Worm (Caenorhabditis elegans) whole organism, L1 larva: ENCODE results near the gene mab-5.

Source experiments
- alr-1 ChIP-seq: fragments of 200-800 bp; sonication (Bioruptor generic); optimal IDR thresholded peaks from 2 replicates; lab custom pipeline; 2018; ENCODE audit warnings: borderline replicate concordance, mild to moderate bottlenecking, missing genetic modification characterization, missing compliant biosample characterization
- blmp-1 ChIP-seq: fragments of 150-350 bp; optimal IDR thresholded peaks from 2 replicates; lab custom pipeline; 2014; ENCODE audit warnings: missing biosample characterization, missing genetic modification characterization
- ceh-88 ChIP-seq: fragments of 200-800 bp; sonication (Bioruptor generic); IDR thresholded peaks from 2 replicates; pipeline ENCODE4 v1.3.6; 2022; ENCODE audit warnings: missing genetic modification characterization, missing compliant biosample characterization
- dpl-1 ChIP-seq, 3 experiments: fragments of 150-350 bp in 2 of 3; sonication (generic microtip) in 1 of 3; optimal IDR thresholded peaks; 2 replicates each; lab custom pipeline; 2014 to 2017; ENCODE audit warnings: missing biosample characterization in 3 of 3, missing genetic modification characterization in 3 of 3, missing genetic modification reagents in 3 of 3
- efl-1 ChIP-seq, 4 experiments: fragments of 150-350 bp; optimal IDR thresholded peaks in 3 of 4; peaks in 1 of 4; 1 replicate in 1 of 4; 2 replicates in 3 of 4; lab custom pipeline; 2014; ENCODE audit warnings: missing biosample characterization in 2 of 4, missing genetic modification characterization in 2 of 4, missing genetic modification reagents in 2 of 4
- egl-13 ChIP-seq: sonication (generic microtip); optimal IDR thresholded peaks from 2 replicates; lab custom pipeline; 2016; ENCODE audit warnings: missing genotype, missing genetic modification reagents, missing genetic modification characterization, missing compliant biosample characterization
- egl-27 ChIP-seq, 2 experiments: fragments of 150-350 bp in 1 of 2; sonication (generic microtip); optimal IDR thresholded peaks; 3 replicates each; lab custom pipeline; 2017 to 2018; ENCODE audit warnings: missing biosample characterization in 2 of 2, missing genetic modification characterization in 2 of 2, missing genetic modification reagents in 2 of 2
- fkh-8 ChIP-seq: sonication (generic microtip); optimal IDR thresholded peaks from 2 replicates; lab custom pipeline; 2016; ENCODE audit warnings: mild to moderate bottlenecking, missing genetic modification characterization, missing compliant biosample characterization
- hlh-17 ChIP-seq: fragments of 200-800 bp; sonication (Bioruptor generic); optimal IDR thresholded peaks from 2 replicates; lab custom pipeline; 2018; ENCODE audit warnings: missing genetic modification characterization, mild to moderate bottlenecking, missing compliant biosample characterization, moderate library complexity, borderline replicate concordance
- hlh-4 ChIP-seq: sonication (generic microtip); optimal IDR thresholded peaks from 2 replicates; lab custom pipeline; 2016; ENCODE audit warnings: mild to moderate bottlenecking, missing genetic modification characterization, missing compliant biosample characterization
- isw-1 ChIP-seq: fragments of 200-800 bp; sonication (Bioruptor generic); IDR thresholded peaks from 2 replicates; pipeline ENCODE4 v1.3.6; 2022; ENCODE audit warnings: missing genetic modification characterization, missing compliant biosample characterization
- lin-35 ChIP-seq, 2 experiments: fragments of 150-350 bp; optimal IDR thresholded peaks; 2 replicates each; lab custom pipeline; 2014; ENCODE audit warnings: missing biosample characterization in 2 of 2, missing genetic modification characterization in 2 of 2, missing genetic modification reagents in 2 of 2
- lin-39 ChIP-seq: fragments of 150-350 bp; optimal IDR thresholded peaks from 2 replicates; lab custom pipeline; 2014; ENCODE audit warnings: missing biosample characterization, missing genetic modification reagents, missing genetic modification characterization
- lsy-2 ChIP-seq, 2 experiments: fragments of 150-350 bp; optimal IDR thresholded peaks; 2 replicates each; lab custom pipeline; 2014; ENCODE audit warnings: missing biosample characterization in 2 of 2, missing genetic modification characterization in 2 of 2
- mab-9 ChIP-seq: fragments of 200-800 bp; sonication (Bioruptor generic); IDR thresholded peaks from 2 replicates; pipeline ENCODE4 v1.3.6; 2022; ENCODE audit warnings: missing genetic modification reagents, missing genetic modification characterization, missing compliant biosample characterization
- mef-2 ChIP-seq: fragments of 150-350 bp; optimal IDR thresholded peaks from 2 replicates; lab custom pipeline; 2014; ENCODE audit warnings: missing biosample characterization, missing genetic modification characterization
- mep-1 ChIP-seq: fragments of 150-350 bp; optimal IDR thresholded peaks from 2 replicates; lab custom pipeline; 2014; ENCODE audit warnings: missing biosample characterization, missing genetic modification characterization
- nhr-12 ChIP-seq: sonication (generic microtip); optimal IDR thresholded peaks from 2 replicates; lab custom pipeline; 2017; ENCODE audit warnings: missing biosample characterization, missing genetic modification characterization
- nhr-19 ChIP-seq: fragments of 200-800 bp; sonication (Bioruptor generic); conservative IDR thresholded peaks from 2 replicates; pipeline ENCODE4 v1.3.6; 2022; ENCODE audit warnings: missing genetic modification characterization, missing compliant biosample characterization
- nhr-237 ChIP-seq: fragments of 150-350 bp; optimal IDR thresholded peaks from 2 replicates; lab custom pipeline; 2014; ENCODE audit warnings: missing biosample characterization, missing genetic modification characterization
- nhr-47 ChIP-seq: sonication (generic microtip); optimal IDR thresholded peaks from 2 replicates; lab custom pipeline; 2016; ENCODE audit warnings: mild to moderate bottlenecking, missing genetic modification characterization, moderate library complexity, missing compliant biosample characterization
- nhr-71 ChIP-seq: sonication (generic microtip); optimal IDR thresholded peaks from 2 replicates; lab custom pipeline; 2016; ENCODE audit warnings: mild to moderate bottlenecking, missing genetic modification characterization, moderate library complexity, missing compliant biosample characterization
- nhr-76 ChIP-seq: sonication (generic microtip); optimal IDR thresholded peaks from 2 replicates; lab custom pipeline; 2017; ENCODE audit warnings: missing biosample characterization, missing genetic modification characterization
- nhr-85 ChIP-seq: sonication (generic microtip); peaks from one replicate; lab custom pipeline; 2016; ENCODE audit warnings: missing genetic modification characterization, inconsistent platforms, missing compliant biosample characterization
- pag-3 ChIP-seq: sonication (generic microtip); optimal IDR thresholded peaks from 2 replicates; lab custom pipeline; 2017; ENCODE audit warnings: missing genetic modification characterization, mild to moderate bottlenecking, missing compliant biosample characterization, antibody characterized with exemption, borderline replicate concordance; ENCODE audit not compliant: insufficient read depth
- rnt-1 ChIP-seq: sonication (generic microtip); optimal IDR thresholded peaks from 2 replicates; lab custom pipeline; 2016; ENCODE audit warnings: mild to moderate bottlenecking, missing genetic modification characterization, moderate library complexity, missing compliant biosample characterization
- snpc-4 ChIP-seq: fragments of 150-350 bp; optimal IDR thresholded peaks from 2 replicates; lab custom pipeline; 2014; ENCODE audit warnings: missing biosample characterization, missing genetic modification characterization
- sup-37 ChIP-seq: fragments of 200-800 bp; sonication (Bioruptor generic); optimal IDR thresholded peaks from 2 replicates; lab custom pipeline; 2018; ENCODE audit warnings: mild to moderate bottlenecking, missing genetic modification characterization, missing compliant biosample characterization
- tlp-1 ChIP-seq: fragments of 150-350 bp; optimal IDR thresholded peaks from 2 replicates; lab custom pipeline; 2014; ENCODE audit warnings: missing biosample characterization, missing genetic modification characterization
- unc-30 ChIP-seq: sonication (generic microtip); optimal IDR thresholded peaks from 2 replicates; lab custom pipeline; 2017; ENCODE audit warnings: missing biosample characterization, missing genetic modification characterization
- unc-98 ChIP-seq: fragments of 200-800 bp; sonication (Bioruptor generic); IDR thresholded peaks from 2 replicates; pipeline ENCODE4 v1.3.6; 2022; ENCODE audit warnings: missing genetic modification characterization, missing compliant biosample characterization

Gene mab-5

DNA sequence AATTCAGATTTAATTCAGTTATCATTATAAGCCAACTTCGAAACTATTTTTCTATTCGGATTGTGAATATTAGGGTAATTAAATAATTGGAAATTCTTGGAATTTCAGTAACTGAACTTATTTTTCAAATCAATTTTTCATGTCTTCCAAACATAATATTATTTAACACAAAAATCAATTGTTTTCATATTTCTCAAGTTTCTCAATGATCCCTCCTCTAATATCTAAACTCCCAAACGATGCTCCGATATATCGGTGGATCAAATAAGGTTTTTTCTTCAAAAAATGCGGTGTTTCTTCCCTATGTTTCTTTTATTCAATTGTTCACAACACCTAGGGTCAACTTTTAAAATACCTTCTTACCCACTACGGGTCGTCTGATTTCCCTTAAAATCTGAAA, 33.2 kb upstream of the mab-5 start:
- no peak for TF ChIP-seq efl-1 (optimal IDR thresholded peaks at IDR 0.05; lab: Kevin White, UChicago)
- peak in 1 of 2 experiments; percentile 54 for TF ChIP-seq efl-1 (GFP tag; optimal IDR thresholded peaks at IDR 0.05 in 1 of 2; lab: Kevin White, UChicago)
- no peak for TF ChIP-seq nhr-12
- no peak for TF ChIP-seq nhr-47 (tag; lab: Kevin White, UChicago)
- no peak for TF ChIP-seq egl-27 (tag; optimal IDR thresholded peaks at IDR 0.05; lab: Kevin White, UChicago)
- TF ChIP-seq nhr-19: no peak
- no peak for TF ChIP-seq mef-2 (tag; lab: Kevin White, UChicago)
- no peak for TF ChIP-seq ceh-88 (GFP tag; lab: Robert Waterston, UW)
- no peak for TF ChIP-seq lin-39
- no peak for TF ChIP-seq nhr-76 (tag; lab: Kevin White, UChicago)
- peak in 1 of 3 experiments; percentile 99 for TF ChIP-seq dpl-1 (GFP tag; optimal IDR thresholded peaks at IDR 0.05; lab: Kevin White, UChicago)

ce11 chrIII:7815571-7816348, 32.5 kb upstream of the mab-5 start:
- TF ChIP-seq ceh-88 (GFP tag; lab: Robert Waterston, UW): no peak
- TF ChIP-seq alr-1 (tag; lab: Kevin White, UChicago): no peak
- TF ChIP-seq nhr-71 (tag; lab: Kevin White, UChicago): no peak
- no peak for TF ChIP-seq mep-1 (tag; lab: Kevin White, UChicago)
- TF ChIP-seq unc-98 (GFP tag; lab: Robert Waterston, UW): no peak
- no peak for TF ChIP-seq hlh-4
- no peak for TF ChIP-seq pag-3 (tag; lab: Kevin White, UChicago)
- no peak for TF ChIP-seq nhr-47 (tag; lab: Kevin White, UChicago)
- peak in 1 of 3 experiments; percentile 82 for TF ChIP-seq dpl-1 (GFP tag; optimal IDR thresholded peaks at IDR 0.05; lab: Kevin White, UChicago)
- peak; percentile 3 for TF ChIP-seq nhr-85 (tag; lab: Kevin White, UChicago)
- TF ChIP-seq fkh-8 (tag; lab: Kevin White, UChicago): no peak
- TF ChIP-seq snpc-4 (tag; lab: Kevin White, UChicago): no peak

- TF ChIP-seq nhr-237 (tag; lab: Kevin White, UChicago): no peak
- no peak for TF ChIP-seq tlp-1
- TF ChIP-seq snpc-4 (tag; lab: Kevin White, UChicago): no peak
- no peak for TF ChIP-seq nhr-47 (tag; lab: Kevin White, UChicago)
- no peak for TF ChIP-seq nhr-85 (tag; lab: Kevin White, UChicago)
- no peak for TF ChIP-seq lin-35 (GFP tag; optimal IDR thresholded peaks at IDR 0.05; lab: Kevin White, UChicago)
- no peak for TF ChIP-seq mab-9 (GFP tag; lab: Robert Waterston, UW)
- no peak for TF ChIP-seq isw-1 (GFP tag; lab: Robert Waterston, UW)
- no peak for TF ChIP-seq unc-30 (tag; lab: Kevin White, UChicago)
- TF ChIP-seq, all 84 proteins: peak for 0
Measured at ce11 chrIII:7815056-7815366, 31.8 kb upstream of the mab-5 start.

- TF ChIP-seq lsy-2 (tag; optimal IDR thresholded peaks at IDR 0.05; lab: Kevin White, UChicago) (peak in 1 of 2 experiments; percentile 20), egl-13 (no peak), hlh-17 (GFP tag; lab: Kevin White, UChicago) (no peak), isw-1 (GFP tag; lab: Robert Waterston, UW) (no peak), nhr-85 (tag; lab: Kevin White, UChicago) (peak; percentile 31), rnt-1 (tag; lab: Kevin White, UChicago) (no peak), dpl-1 (GFP tag; optimal IDR thresholded peaks at IDR 0.05; lab: Kevin White, UChicago) (peak in 1 of 3 experiments; percentile 99), blmp-1 (tag; lab: Kevin White, UChicago) (no peak), sup-37 (GFP tag; lab: Kevin White, UChicago) (no peak)
- TF ChIP-seq, all 84 proteins: peak for 3
Measured at ce11 chrIII:7814159-7815055, 31.2 kb upstream of the mab-5 start, which contains the start of gene egl-5. TSS of gene egl-5 (plus strand) at chrIII:7814374.
